Fruit fly (Drosophila melanogaster): ENCODE measurements around the gene CG4658.

DNA sequence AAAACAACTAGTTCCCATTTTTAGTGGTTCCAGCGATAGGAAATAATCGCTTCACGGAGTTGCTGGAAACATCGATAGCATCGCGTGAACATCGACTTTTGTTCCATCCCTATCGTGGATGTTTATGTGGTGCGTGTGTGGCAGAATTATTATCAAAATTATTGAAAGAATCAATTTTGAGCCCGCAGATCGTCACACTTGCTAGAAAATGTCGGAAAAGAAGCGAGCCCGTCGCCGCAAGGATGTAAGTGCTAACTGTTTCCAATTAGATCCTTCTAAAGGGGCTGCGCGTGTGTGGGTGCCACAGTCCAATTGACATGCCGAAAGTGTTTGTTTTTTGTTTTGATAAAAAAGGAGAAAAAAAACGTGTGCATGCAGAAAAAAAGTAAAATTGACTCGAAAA lies 52.4 kb downstream of the CG4658 start, which contains the start of gene Trp1:
- no peak for TF ChIP-seq lola (GFP tag; optimal IDR thresholded peaks at IDR 0.05)
- no peak for TF ChIP-seq br (GFP tag; optimal IDR thresholded peaks at IDR 0.05)
- TF ChIP-seq Dfd (GFP tag; optimal IDR thresholded peaks at IDR 0.05): no peak
- no peak for TF ChIP-seq psq (GFP tag; optimal IDR thresholded peaks at IDR 0.05)
- no peak for TF ChIP-seq GATAd (GFP tag; optimal IDR thresholded peaks at IDR 0.05)
- TF ChIP-seq usp (GFP tag; optimal IDR thresholded peaks at IDR 0.05): no peak
- no peak for TF ChIP-seq N (GFP tag; optimal IDR thresholded peaks at IDR 0.05)
- TF ChIP-seq CG9705 (GFP tag; optimal IDR thresholded peaks at IDR 0.05): no peak
- TF ChIP-seq foxo (GFP tag; optimal IDR thresholded peaks at IDR 0.05): no peak
- TF ChIP-seq OdsH (GFP tag; optimal IDR thresholded peaks at IDR 0.05): no peak

Measured in whole organism, wandering third instar larva.